Fruit fly (Drosophila melanogaster) whole organism, embryonic: Measurements from ENCODE around the gene CG42699.

ENCODE experiments used
- Atf3 ChIP-seq: fragments of 200-800 bp; sonication (Bioruptor generic); optimal IDR thresholded peaks from 3 replicates; lab custom pipeline; 2016; ENCODE audit warnings: missing biosample characterization, missing genetic modification characterization
- B-H2 ChIP-seq: fragments of 200-800 bp; sonication (Bioruptor generic); optimal IDR thresholded peaks from 2 replicates; lab custom pipeline; 2018; ENCODE audit warnings: missing biosample characterization, mild to moderate bottlenecking, missing genetic modification characterization
- CG10366 ChIP-seq: fragments of 200-800 bp; sonication (Bioruptor generic); IDR thresholded peaks from 2 replicates; pipeline ENCODE4 v1.3.6; 2022; ENCODE audit warnings: missing biosample characterization, missing genetic modification characterization
- CG11093 ChIP-seq: fragments of 200-800 bp; sonication (Bioruptor generic); IDR thresholded peaks from 3 replicates; pipeline ENCODE4 v1.3.6; 2022; ENCODE audit warnings: missing biosample characterization, missing genetic modification characterization
- CG11560 ChIP-seq: fragments of 200-800 bp; sonication (Bioruptor generic); IDR thresholded peaks from 3 replicates; pipeline ENCODE4 v1.3.6; 2022; ENCODE audit warnings: missing biosample characterization, missing genetic modification characterization
- CG12071 ChIP-seq: fragments of 200-800 bp; sonication (Bioruptor generic); optimal IDR thresholded peaks from 3 replicates; lab custom pipeline; 2018; ENCODE audit warnings: missing biosample characterization, mild to moderate bottlenecking, missing genetic modification characterization
- CG12659 ChIP-seq: fragments of 200-800 bp; sonication (Bioruptor generic); optimal IDR thresholded peaks from 3 replicates; lab custom pipeline; 2017; ENCODE audit warnings: mild to moderate bottlenecking, missing biosample characterization, missing genetic modification reagents, missing genetic modification characterization
- CG13123 ChIP-seq: fragments of 200-800 bp; sonication (Bioruptor generic); optimal IDR thresholded peaks from 2 replicates; lab custom pipeline; 2016; ENCODE audit warnings: missing biosample characterization, missing genetic modification characterization
- CG13775 ChIP-seq: fragments of 200-800 bp; sonication (Bioruptor generic); optimal IDR thresholded peaks from 3 replicates; lab custom pipeline; 2017; ENCODE audit warnings: missing biosample characterization, mild to moderate bottlenecking, missing genetic modification characterization
- CG14050 ChIP-seq: fragments of 200-800 bp; sonication (Bioruptor generic); IDR thresholded peaks from 3 replicates; pipeline ENCODE4 v1.3.6; 2022; ENCODE audit warnings: missing biosample characterization, missing genetic modification characterization
- CG14965 ChIP-seq: fragments of 200-800 bp; sonication (Bioruptor generic); optimal IDR thresholded peaks from 2 replicates; lab custom pipeline; 2016; ENCODE audit warnings: missing biosample characterization, missing genetic modification characterization, borderline replicate concordance
- CG15514 ChIP-seq: fragments of 200-800 bp; sonication (Bioruptor generic); optimal IDR thresholded peaks from 3 replicates; lab custom pipeline; 2017; ENCODE audit warnings: missing biosample characterization, missing genetic modification characterization, mild to moderate bottlenecking, moderate library complexity, missing genetic modification reagents
- CG1602 ChIP-seq: fragments of 200-800 bp; sonication (Bioruptor generic); optimal IDR thresholded peaks from 3 replicates; lab custom pipeline; 2016; ENCODE audit warnings: missing biosample characterization, missing genetic modification characterization
- CG17568 ChIP-seq: fragments of 200-800 bp; sonication (Bioruptor generic); optimal IDR thresholded peaks from 2 replicates; lab custom pipeline; 2018; ENCODE audit warnings: missing biosample characterization, mild to moderate bottlenecking, missing genetic modification characterization, moderate library complexity
- CG2129 ChIP-seq: fragments of 200-800 bp; sonication (Bioruptor generic); IDR thresholded peaks from 2 replicates; pipeline ENCODE4 v1.3.6; 2022; ENCODE audit warnings: missing biosample characterization, missing genetic modification characterization; ENCODE audit not compliant: partially characterized antibody
- CG3407 ChIP-seq: fragments of 200-800 bp; sonication (Bioruptor generic); optimal IDR thresholded peaks from 2 replicates; lab custom pipeline; 2018; ENCODE audit warnings: missing biosample characterization, mild to moderate bottlenecking, missing genetic modification characterization
- CG34376 ChIP-seq: fragments of 200-800 bp; sonication (Bioruptor generic); optimal IDR thresholded peaks from 2 replicates; lab custom pipeline; 2018; ENCODE audit warnings: missing biosample characterization, mild to moderate bottlenecking, missing genetic modification characterization
- CG4820 ChIP-seq: fragments of 200-800 bp; sonication (Bioruptor generic); optimal IDR thresholded peaks from 3 replicates; lab custom pipeline; 2016; ENCODE audit warnings: missing biosample characterization, missing genetic modification characterization
- CG6689 ChIP-seq: fragments of 200-800 bp; sonication (Bioruptor generic); IDR thresholded peaks from 2 replicates; pipeline ENCODE4 v1.3.6; 2022; ENCODE audit warnings: missing biosample characterization, missing genetic modification characterization
- CG7372 ChIP-seq: fragments of 200-800 bp; sonication (Bioruptor generic); IDR thresholded peaks from 2 replicates; pipeline ENCODE4 v1.3.6; 2022; ENCODE audit warnings: missing biosample characterization, missing genetic modification characterization
- CG8924 ChIP-seq: fragments of 200-800 bp; optimal IDR thresholded peaks from 3 replicates; lab custom pipeline; 2019; ENCODE audit warnings: missing biosample characterization, mild to moderate bottlenecking, missing genetic modification characterization, moderate library complexity
- CoRest ChIP-seq: fragments of 200-800 bp; sonication (Bioruptor generic); optimal IDR thresholded peaks from 3 replicates; lab custom pipeline; 2018; ENCODE audit warnings: missing biosample characterization, mild to moderate bottlenecking, missing genetic modification characterization, moderate library complexity
- D19B ChIP-seq: fragments of 200-800 bp; sonication (Bioruptor generic); optimal IDR thresholded peaks from 2 replicates; lab custom pipeline; 2017; ENCODE audit warnings: missing biosample characterization, mild to moderate bottlenecking, missing genetic modification characterization
- Dip2 ChIP-seq: fragments of 200-800 bp; sonication (Bioruptor generic); IDR thresholded peaks from 2 replicates; pipeline ENCODE4 v1.3.6; 2022; ENCODE audit warnings: missing biosample characterization, missing genetic modification characterization
- H15 ChIP-seq: fragments of 200-800 bp; sonication (Bioruptor generic); IDR thresholded peaks from 3 replicates; pipeline ENCODE4 v1.3.6; 2022; ENCODE audit warnings: missing biosample characterization, missing genetic modification characterization
- Hmx ChIP-seq: fragments of 200-800 bp; sonication (Bioruptor generic); optimal IDR thresholded peaks from 2 replicates; lab custom pipeline; 2016; ENCODE audit warnings: missing biosample characterization, missing genetic modification characterization
- Meics ChIP-seq: fragments of 200-800 bp; sonication (Bioruptor generic); optimal IDR thresholded peaks from 2 replicates; lab custom pipeline; 2017; ENCODE audit warnings: missing biosample characterization, mild to moderate bottlenecking, missing genetic modification characterization
- Optix ChIP-seq: fragments of 200-800 bp; sonication (Bioruptor generic); IDR thresholded peaks from 3 replicates; pipeline ENCODE4 v1.3.6; 2022; ENCODE audit warnings: missing biosample characterization, missing genetic modification characterization
- Ptx1 ChIP-seq: fragments of 200-800 bp; sonication (Bioruptor generic); IDR thresholded peaks from 2 replicates; pipeline ENCODE4 v1.3.6; 2022; ENCODE audit warnings: missing biosample characterization, missing genetic modification characterization
- Ssrp ChIP-seq: fragments of 200-800 bp; sonication (Bioruptor generic); optimal IDR thresholded peaks from 2 replicates; lab custom pipeline; 2018; ENCODE audit warnings: missing biosample characterization, mild to moderate bottlenecking, missing genetic modification characterization, moderate library complexity
- Usf ChIP-seq: fragments of 200-800 bp; sonication (Bioruptor generic); optimal IDR thresholded peaks from 2 replicates; lab custom pipeline; 2017; ENCODE audit warnings: missing genotype, missing biosample characterization, missing genetic modification characterization
- ara ChIP-seq: fragments of 200-800 bp; sonication (Bioruptor generic); IDR thresholded peaks from 2 replicates; pipeline ENCODE4 v1.3.6; 2022; ENCODE audit warnings: missing biosample characterization, missing genetic modification characterization
- az2 ChIP-seq: fragments of 200-800 bp; sonication (Bioruptor generic); optimal IDR thresholded peaks from 3 replicates; lab custom pipeline; 2016; ENCODE audit warnings: missing biosample characterization, missing genetic modification characterization
- bab2 ChIP-seq: fragments of 200-800 bp; sonication (Bioruptor generic); optimal IDR thresholded peaks from 2 replicates; lab custom pipeline; 2016; ENCODE audit warnings: missing biosample characterization, missing genetic modification characterization
- da ChIP-seq: fragments of 200-800 bp; sonication (Bioruptor generic); optimal IDR thresholded peaks from 2 replicates; lab custom pipeline; 2016; ENCODE audit warnings: missing biosample characterization, missing genetic modification characterization
- gcm ChIP-seq: fragments of 200-800 bp; sonication (Bioruptor generic); optimal IDR thresholded peaks from 2 replicates; lab custom pipeline; 2019; ENCODE audit warnings: missing biosample characterization, mild to moderate bottlenecking, missing genetic modification characterization, moderate library complexity
- grn ChIP-seq: fragments of 200-800 bp; sonication (Bioruptor generic); optimal IDR thresholded peaks from 3 replicates; lab custom pipeline; 2017; ENCODE audit warnings: missing biosample characterization, missing genetic modification characterization
- gsb ChIP-seq: fragments of 200-800 bp; sonication (Bioruptor generic); IDR thresholded peaks from 2 replicates; pipeline ENCODE4 v1.3.6; 2022; ENCODE audit warnings: missing biosample characterization, missing genetic modification characterization
- her ChIP-seq: fragments of 200-800 bp; sonication (Bioruptor generic); optimal IDR thresholded peaks from 2 replicates; lab custom pipeline; 2016; ENCODE audit warnings: missing biosample characterization, missing genetic modification characterization
- insv ChIP-seq, 2 experiments: fragments of 200-800 bp; sonication (Bioruptor generic); optimal IDR thresholded peaks; 3 replicates each; lab custom pipeline; 2016 to 2018; ENCODE audit warnings: missing biosample characterization in 2 of 2, missing genetic modification characterization in 2 of 2
- kah ChIP-seq: fragments of 200-800 bp; sonication (Bioruptor generic); optimal IDR thresholded peaks from 2 replicates; lab custom pipeline; 2018; ENCODE audit warnings: missing biosample characterization, mild to moderate bottlenecking, missing genetic modification characterization
- knrl ChIP-seq: fragments of 200-800 bp; sonication (Bioruptor generic); IDR thresholded peaks from 3 replicates; pipeline ENCODE4 v1.3.6; 2022; ENCODE audit warnings: missing biosample characterization, missing genetic modification characterization; ENCODE audit not compliant: partially characterized antibody
- odd ChIP-seq: fragments of 200-800 bp; sonication (Bioruptor generic); optimal IDR thresholded peaks from 2 replicates; lab custom pipeline; 2017; ENCODE audit warnings: missing biosample characterization, mild to moderate bottlenecking, missing genetic modification characterization
- pros ChIP-seq: fragments of 200-800 bp; sonication (Bioruptor generic); optimal IDR thresholded peaks from 3 replicates; lab custom pipeline; 2019; ENCODE audit warnings: missing biosample characterization, mild to moderate bottlenecking, missing genetic modification characterization, moderate library complexity
- slou ChIP-seq: fragments of 200-800 bp; sonication (Bioruptor generic); optimal IDR thresholded peaks from 3 replicates; lab custom pipeline; 2016; ENCODE audit warnings: missing biosample characterization, missing genetic modification characterization
- stc ChIP-seq: fragments of 200-800 bp; sonication (Bioruptor generic); IDR thresholded peaks from 2 replicates; pipeline ENCODE4 v1.3.6; 2022; ENCODE audit warnings: missing biosample characterization, missing genetic modification characterization
- tgo ChIP-seq: fragments of 200-800 bp; sonication (Bioruptor generic); IDR thresholded peaks from 3 replicates; pipeline ENCODE4 v1.3.6; 2022; ENCODE audit warnings: missing biosample characterization, missing genetic modification characterization
- trh ChIP-seq: fragments of 200-800 bp; sonication (Bioruptor generic); optimal IDR thresholded peaks from 2 replicates; lab custom pipeline; 2016; ENCODE audit warnings: missing biosample characterization, missing genetic modification characterization
- zfh1 ChIP-seq: fragments of 200-800 bp; sonication (Bioruptor generic); IDR thresholded peaks from 3 replicates; pipeline ENCODE4 v1.3.6; 2022; ENCODE audit warnings: missing biosample characterization, missing genetic modification characterization

Gene CG42699

dm6 chrX:5754837-5755828, 9.2 kb upstream of the CG42699 start, which contains the start of the genes lin-52 and CG15771 (continued):
- TF ChIP-seq CG13775 (peak; percentile 96), grn (GFP tag; lab: Kevin White, UChicago) (peak; percentile 45), Usf (GFP tag; lab: Kevin White, UChicago) (peak; percentile 92), Dip2 (peak; percentile 72; the same call in 1 of the 2 replicates), CG12071 (peak; percentile 88), Atf3 (GFP tag; lab: Kevin White, UChicago) (peak; percentile 65), CG8924 (tag; lab: Kevin White, UChicago) (peak; percentile 96), CG14050 (GFP tag; lab: Robert Waterston, UW) (peak; percentile 91), zfh1 (peak; percentile 94), knrl (peak; percentile 64), CG12659 (GFP tag; lab: Kevin White, UChicago) (peak; percentile 97), CG3407 (GFP tag; lab: Kevin White, UChicago) (peak; percentile 89), Ssrp (tag; lab: Kevin White, UChicago) (peak; percentile 91), Ptx1 (GFP tag; lab: Robert Waterston, UW) (peak; percentile 97), CG34376 (GFP tag; lab: Kevin White, UChicago) (peak; percentile 98), Hmx (GFP tag; lab: Kevin White, UChicago) (peak; percentile 79), ara (GFP tag; lab: Robert Waterston, UW) (peak; percentile 94), az2 (peak; percentile 93), CG2129 (GFP tag; lab: Robert Waterston, UW) (no peak), slou (peak; percentile 83), CoRest (tag; lab: Kevin White, UChicago) (peak; percentile 96), CG6689 (GFP tag; lab: Robert Waterston, UW) (peak; percentile 96), CG17568 (GFP tag; lab: Kevin White, UChicago) (peak; percentile 86), Meics (GFP tag; lab: Kevin White, UChicago) (peak; percentile 96), da (GFP tag; lab: Kevin White, UChicago) (peak; percentile 70), CG10366 (peak; percentile 94), pros (GFP tag; lab: Kevin White, UChicago) (peak; percentile 89), CG1602 (GFP tag; lab: Kevin White, UChicago) (peak; percentile 84), bab2 (GFP tag; lab: Kevin White, UChicago) (peak; percentile 67), CG14965 (no peak), CG4820 (GFP tag; lab: Kevin White, UChicago) (peak; percentile 86), B-H2 (peak; percentile 93), Optix (peak; percentile 95), insv (GFP tag; optimal IDR thresholded peaks at IDR 0.05; lab: Kevin White, UChicago) (peak in 1 of 2 experiments; percentile 78), tgo (GFP tag; lab: Robert Waterston, UW) (peak; percentile 96), D19B (peak; percentile 89), H15 (GFP tag; lab: Robert Waterston, UW) (peak; percentile 91), stc (GFP tag; lab: Robert Waterston, UW) (peak; percentile 91), gsb (GFP tag; lab: Robert Waterston, UW) (peak; percentile 92), CG11093 (GFP tag; lab: Robert Waterston, UW) (peak; percentile 96), odd (GFP tag; lab: Kevin White, UChicago) (peak; percentile 96), CG13123 (GFP tag; lab: Kevin White, UChicago) (peak; percentile 72), kah (GFP tag; lab: Kevin White, UChicago) (peak; percentile 91), trh (GFP tag; lab: Kevin White, UChicago) (peak; percentile 82), gcm (peak; percentile 95), CG11560 (peak; percentile 95), CG7372 (peak; percentile 94), her (GFP tag; lab: Kevin White, UChicago) (peak; percentile 31), CG15514 (peak; percentile 89)
